Worm (Caenorhabditis elegans): ENCODE data around the gene his-38.

his-38 gene

DNA sequence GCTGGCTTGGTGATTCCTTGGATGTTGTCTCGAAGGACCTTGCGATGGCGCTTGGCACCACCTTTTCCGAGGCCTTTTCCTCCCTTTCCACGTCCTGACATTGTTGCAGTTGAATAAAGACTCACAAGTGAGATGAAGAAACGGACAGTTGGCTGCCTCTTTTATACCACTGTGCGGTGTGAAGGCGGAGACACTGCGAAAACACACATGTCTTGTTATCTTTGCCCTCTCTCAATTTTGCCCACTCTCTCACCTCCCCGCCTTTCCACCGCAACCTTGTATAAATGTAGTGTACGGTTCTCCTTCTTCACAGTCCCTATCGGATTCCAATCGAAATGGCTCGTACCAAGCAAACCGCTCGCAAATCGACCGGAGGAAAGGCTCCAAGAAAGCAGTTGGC is at the start of gene his-38, which contains the start of gene his-40:
TSS of gene his-38 (minus strand) at position 101 of the 400 bp plus-strand sequence.
TSS of gene his-40 (plus strand) at position 336 of the 400 bp plus-strand sequence.
- TF ChIP-seq unc-62 (GFP tag; optimal IDR thresholded peaks at IDR 0.05): no peak

- no peak for TF ChIP-seq unc-62 (GFP tag; optimal IDR thresholded peaks at IDR 0.05)
Measured at ce11 chrX:7343747-7344146, 34.1 kb upstream of the his-38 start, which contains the start of gene C07D8.5. Gene C07D8.5, plus strand, starts transcription at chrX:7344047.

- TF ChIP-seq unc-62 (GFP tag; optimal IDR thresholded peaks at IDR 0.05): no peak
Measured at ce11 chrX:7343218-7343617, 33.5 kb upstream of the his-38 start.

DNA sequence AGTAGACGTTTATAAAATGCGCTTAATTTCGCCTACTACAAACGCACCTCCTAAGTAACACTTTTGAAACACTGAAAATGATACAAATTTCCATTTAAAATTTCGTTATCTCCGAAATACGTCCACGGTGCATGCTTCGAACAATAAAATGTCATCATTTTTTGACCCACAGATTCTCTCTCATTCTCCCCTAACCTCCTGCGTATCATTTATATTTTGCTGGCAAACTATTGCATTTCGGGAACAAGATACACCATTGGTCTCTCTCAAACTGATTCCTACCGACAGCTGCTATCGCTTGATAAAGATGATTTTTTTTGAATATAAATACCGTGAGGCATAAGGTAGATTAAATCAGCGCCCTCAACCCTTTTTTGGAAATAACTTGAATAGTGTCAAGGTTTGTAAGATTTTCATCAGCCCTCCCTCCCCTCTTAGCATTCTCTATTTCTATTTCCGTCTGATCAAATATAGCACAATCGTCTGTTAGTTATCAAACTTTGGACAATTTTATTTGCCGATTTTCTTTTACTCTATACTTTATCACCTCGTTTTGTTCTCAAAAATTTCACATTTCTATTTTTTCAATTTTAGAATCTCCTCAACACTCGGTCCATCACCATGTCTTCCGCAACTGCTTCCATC is 31.4 kb upstream of the his-38 start, which contains the start of gene C07D8.6:
TSS of gene C07D8.6 (plus strand) at position 595 of the 645 bp plus-strand sequence.
- no peak for TF ChIP-seq unc-62 (GFP tag; optimal IDR thresholded peaks at IDR 0.05)

DNA sequence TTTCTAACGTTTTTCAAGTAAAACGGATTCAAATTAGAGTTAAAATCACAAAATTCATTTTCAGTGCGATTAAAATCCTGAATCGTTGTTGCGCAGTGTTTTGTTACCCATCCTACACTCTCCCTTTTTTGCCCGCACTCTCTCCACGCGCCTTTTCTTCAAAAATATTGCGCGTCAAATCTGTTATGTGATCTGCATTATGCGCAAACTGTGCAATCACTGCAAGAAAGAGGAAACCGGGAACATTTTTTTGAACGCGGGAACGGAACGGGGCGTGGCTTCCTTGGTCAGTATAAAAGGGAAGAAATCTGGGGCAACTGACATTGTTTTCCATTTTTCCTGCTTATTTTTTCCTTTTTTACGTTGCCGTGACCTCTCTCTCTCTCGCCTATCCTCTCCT is 30.7 kb upstream of the his-38 start:
- no peak for TF ChIP-seq unc-62 (GFP tag; optimal IDR thresholded peaks at IDR 0.05)

- no peak for TF ChIP-seq unc-62 (GFP tag; optimal IDR thresholded peaks at IDR 0.05)
Measured at ce11 chrX:7334302-7334724, 24.6 kb upstream of the his-38 start, which contains the start of gene epg-7. Gene epg-7, plus strand, starts transcription at chrX:7334714.

ce11 chrX:7330685-7331196 is 21.1 kb upstream of the his-38 start, which contains the start of gene ttr-30:
Gene ttr-30, plus strand, starts transcription at chrX:7330949.
- TF ChIP-seq unc-62 (GFP tag; optimal IDR thresholded peaks at IDR 0.05): no peak

DNA sequence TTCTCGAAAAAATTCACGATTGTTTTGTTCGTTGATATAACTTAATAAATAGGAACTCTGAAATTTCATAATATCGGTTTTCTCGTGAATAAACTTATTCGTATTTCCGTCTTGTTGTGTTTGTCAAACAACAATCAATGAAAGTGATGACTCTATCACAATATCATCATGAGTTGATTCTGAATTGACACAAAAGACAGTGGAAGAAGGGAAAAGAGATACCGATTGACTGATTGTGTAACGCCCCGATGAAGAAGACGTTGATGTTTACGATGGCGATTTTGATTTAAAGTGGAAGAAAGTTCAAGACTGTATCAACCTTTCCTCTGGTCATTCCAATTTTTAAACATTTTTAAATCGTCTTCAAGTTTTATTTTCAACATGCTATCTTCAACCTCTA is 19.9 kb upstream of the his-38 start, which contains the start of gene ttr-59:
TSS of gene ttr-59 (plus strand) at position 218 of the 400 bp plus-strand sequence.
- TF ChIP-seq unc-62 (GFP tag; optimal IDR thresholded peaks at IDR 0.05): no peak

ce11 chrX:7328065-7328564 is 18.4 kb upstream of the his-38 start:
- no peak for TF ChIP-seq unc-62 (GFP tag; optimal IDR thresholded peaks at IDR 0.05)

DNA sequence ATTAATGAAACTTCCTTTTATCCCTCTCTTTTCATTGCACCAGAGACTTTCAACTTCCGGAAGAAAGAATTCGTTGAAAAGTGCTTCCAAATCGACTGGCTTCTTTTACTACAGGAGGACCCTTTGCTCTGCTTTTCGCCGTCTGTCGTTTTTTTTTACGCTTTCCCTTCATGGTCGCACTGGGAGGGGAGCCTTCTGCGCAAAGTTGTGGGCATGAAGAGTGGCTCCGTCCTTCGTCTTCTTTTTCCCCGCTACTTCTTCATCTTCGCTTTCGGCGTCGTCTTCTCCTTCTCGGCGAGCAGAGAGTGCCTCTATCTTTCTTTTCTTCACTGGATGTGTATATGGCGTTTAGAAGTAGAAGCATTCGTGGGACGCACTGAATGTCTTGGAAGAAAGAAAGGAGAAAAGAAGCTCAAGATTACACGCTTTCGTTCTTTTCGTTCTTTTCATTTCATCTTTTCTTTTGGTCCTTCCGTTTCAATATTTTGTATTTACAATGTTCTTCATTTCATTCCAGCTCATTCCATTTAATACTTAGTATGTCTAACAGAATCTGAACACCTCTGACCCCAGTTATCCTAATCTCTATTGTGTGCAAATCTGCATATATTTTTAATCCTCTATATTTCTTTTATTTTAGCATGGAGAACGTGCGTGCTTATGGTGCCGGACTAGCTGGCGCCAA is 17.4 kb upstream of the his-38 start, which contains the start of gene sng-1:
TSS of gene sng-1 (plus strand) at position 635 of the 685 bp plus-strand sequence.
- no peak for TF ChIP-seq unc-62 (GFP tag; optimal IDR thresholded peaks at IDR 0.05)

- TF ChIP-seq unc-62 (GFP tag; optimal IDR thresholded peaks at IDR 0.05): no peak
Measured at ce11 chrX:7323604-7324003, 13.9 kb upstream of the his-38 start.

DNA sequence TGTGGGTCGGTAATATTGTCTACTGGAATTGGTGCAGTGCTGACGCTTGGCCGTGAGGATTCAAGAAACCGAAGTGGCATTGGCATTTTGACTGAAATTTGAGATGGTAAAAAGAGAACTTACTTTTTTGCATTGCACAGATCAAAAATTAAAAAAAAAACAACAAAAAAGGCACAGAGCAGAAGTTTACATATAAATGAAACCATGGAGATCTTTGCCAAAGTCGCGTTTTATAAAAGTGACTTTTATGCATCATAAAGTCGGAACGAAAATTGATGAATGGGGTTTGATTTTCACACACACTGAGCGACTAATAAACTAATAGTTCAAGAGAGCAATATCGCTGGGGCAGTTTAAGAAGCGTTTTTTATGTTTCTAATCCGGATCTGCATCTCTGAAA is 12.6 kb upstream of the his-38 start, which contains the start of gene T08A9.13:
TSS of gene T08A9.13 (minus strand) at position 101 of the 400 bp plus-strand sequence.
- TF ChIP-seq unc-62 (GFP tag; optimal IDR thresholded peaks at IDR 0.05): no peak

DNA sequence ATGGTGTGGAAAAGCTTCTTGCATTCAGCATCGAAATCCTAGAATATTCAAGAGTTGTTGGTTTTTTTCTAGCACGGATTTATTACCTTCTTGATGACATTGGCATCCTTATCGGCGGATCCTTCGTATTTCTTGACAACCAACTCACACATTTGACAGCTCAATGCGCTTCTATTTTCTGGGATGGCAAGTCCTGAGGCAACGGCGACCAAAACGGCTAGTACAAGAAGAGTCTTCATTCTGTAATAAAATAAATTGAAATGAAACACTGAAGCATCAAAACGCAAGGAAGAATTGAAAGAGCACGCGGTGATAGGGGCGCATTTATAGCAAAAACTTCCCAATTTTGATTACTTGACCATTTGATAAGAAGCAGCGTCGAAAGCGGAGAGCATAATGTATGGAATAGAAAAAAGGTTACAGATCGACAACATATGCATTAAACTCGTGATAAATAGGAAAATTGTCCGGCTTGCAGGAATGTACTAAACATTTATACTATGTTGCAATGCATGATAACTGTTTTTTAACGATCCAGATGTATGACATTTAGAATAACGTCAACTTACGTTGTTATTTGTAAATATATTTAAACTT is 10.5 kb upstream of the his-38 start, which contains the start of gene spp-5:
TSS of gene spp-5 (minus strand) at position 240 of the 597 bp plus-strand sequence.
- TF ChIP-seq unc-62 (GFP tag; optimal IDR thresholded peaks at IDR 0.05): no peak

DNA sequence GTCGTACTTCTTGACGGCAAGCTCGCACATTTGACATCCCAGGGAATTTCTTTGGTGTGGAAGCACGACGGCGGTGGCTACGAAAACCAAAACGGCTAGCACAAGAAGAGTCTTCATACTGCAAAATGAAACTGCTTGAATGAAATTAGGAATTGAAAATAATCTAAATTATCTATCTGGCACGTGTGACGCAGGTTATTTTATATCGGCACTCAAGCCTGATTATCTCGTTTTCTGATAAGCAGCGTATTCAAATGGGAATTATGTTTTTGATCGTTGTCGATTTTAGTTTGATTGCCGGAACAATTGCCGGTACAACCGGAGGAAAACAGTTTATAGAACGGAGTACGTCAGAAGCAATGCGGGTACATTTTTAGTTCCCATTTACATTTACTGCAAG is 9.0 kb upstream of the his-38 start, which contains the start of gene spp-4:
TSS of gene spp-4 (minus strand) at position 118 of the 400 bp plus-strand sequence.
- no peak for TF ChIP-seq unc-62 (GFP tag; optimal IDR thresholded peaks at IDR 0.05)
